Fruit fly (Drosophila melanogaster): ENCODE data around the gene Acp63F.

The Acp63F gene

DNA sequence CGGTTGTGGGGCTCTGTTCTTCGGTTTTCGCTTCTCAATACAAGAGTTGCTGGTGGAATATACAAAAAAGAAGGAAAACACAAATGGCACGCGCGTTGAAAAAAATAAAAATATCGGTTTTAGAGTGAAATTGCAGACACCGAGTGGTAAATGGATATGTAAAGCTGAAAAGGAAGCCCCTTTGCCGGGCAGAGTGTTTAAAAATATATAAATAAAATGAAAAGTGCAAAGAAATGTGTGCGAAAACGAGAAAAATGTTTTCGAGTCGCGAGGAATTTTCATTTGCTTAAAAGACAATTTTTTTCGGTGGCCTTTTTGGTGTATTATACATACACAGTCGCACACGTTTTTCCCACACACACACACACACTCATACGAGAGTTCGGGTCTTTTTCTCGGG is 9.7 kb upstream of the Acp63F start:
- TF ChIP-seq Dif (GFP tag; optimal IDR thresholded peaks at IDR 0.05; ENCODE audit: partially characterized antibody) (no peak), Abd-B (GFP tag; optimal IDR thresholded peaks at IDR 0.05) (no peak), Jra (GFP tag; optimal IDR thresholded peaks at IDR 0.05) (no peak), GATAd (GFP tag; optimal IDR thresholded peaks at IDR 0.05) (no peak), tai (GFP tag; optimal IDR thresholded peaks at IDR 0.05) (no peak), sage (GFP tag; optimal IDR thresholded peaks at IDR 0.05) (no peak), jim (GFP tag; optimal IDR thresholded peaks at IDR 0.05) (no peak), Hnf4 (GFP tag; optimal IDR thresholded peaks at IDR 0.05) (no peak), Hr83 (GFP tag; optimal IDR thresholded peaks at IDR 0.05; ENCODE audit: poor library complexity, severe bottlenecking) (no peak), OdsH (GFP tag; optimal IDR thresholded peaks at IDR 0.05) (no peak)

DNA sequence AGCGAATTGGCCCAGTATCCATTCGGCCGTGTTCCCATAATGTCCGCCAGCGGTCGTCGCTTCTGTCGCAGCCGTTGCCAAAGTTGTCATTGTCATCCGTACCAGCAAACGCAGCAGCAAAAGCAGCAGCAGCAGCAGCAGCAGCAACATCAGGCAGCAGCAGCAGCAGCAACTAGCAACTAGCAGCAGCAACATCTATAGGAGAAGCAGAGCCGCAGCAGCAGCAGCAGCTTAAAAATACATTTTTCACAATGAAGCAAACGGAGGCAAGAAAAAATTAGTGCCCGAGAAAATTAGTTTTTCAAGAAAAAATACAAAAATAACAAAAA is 9.3 kb upstream of the Acp63F start:
- peak; percentile 85 for TF ChIP-seq Dfd (GFP tag; optimal IDR thresholded peaks at IDR 0.05)
- no peak for TF ChIP-seq rgr (GFP tag; optimal IDR thresholded peaks at IDR 0.05)

DNA sequence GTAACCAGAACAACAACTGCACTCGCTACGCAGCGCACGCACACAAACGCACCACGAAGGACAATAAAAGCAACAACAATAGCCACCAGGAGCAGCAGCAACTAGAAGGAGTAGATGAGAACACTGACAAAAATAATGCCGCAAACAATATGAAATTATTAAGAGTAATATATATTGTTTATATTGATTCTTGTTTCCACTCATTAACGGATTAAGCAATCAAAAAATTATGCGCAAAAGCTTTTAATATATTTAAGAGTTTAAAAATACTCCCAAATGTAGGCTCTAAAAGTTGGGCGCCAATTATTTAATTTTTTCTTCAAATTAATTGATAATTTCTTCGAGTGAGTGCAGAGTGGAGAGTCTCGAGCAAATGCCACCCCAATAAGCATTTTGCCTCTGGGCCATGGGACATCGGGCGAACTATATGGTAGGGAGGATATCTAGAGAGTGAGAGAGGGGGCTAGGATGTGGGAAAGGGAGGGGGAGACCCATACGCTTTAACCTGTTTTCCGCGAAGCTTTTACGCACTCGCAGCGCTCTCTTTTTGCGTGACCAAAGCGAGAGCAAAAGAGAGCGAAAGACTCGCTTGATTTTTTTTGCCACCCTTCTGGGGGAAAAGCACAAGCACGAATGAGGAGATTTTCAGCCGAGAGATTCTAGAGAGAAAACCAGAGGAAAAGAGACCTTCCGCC is 8.8 kb upstream of the Acp63F start, which contains the start of gene Rdh:
TSS of gene Rdh (plus strand) at position 660 of the 695 bp plus-strand sequence.
- no peak for TF ChIP-seq Abd-B (GFP tag; optimal IDR thresholded peaks at IDR 0.05)
- no peak for TF ChIP-seq N (GFP tag; optimal IDR thresholded peaks at IDR 0.05)
- TF ChIP-seq GATAd (GFP tag; optimal IDR thresholded peaks at IDR 0.05), result no peak
- peak; percentile 45 for TF ChIP-seq sv (GFP tag; optimal IDR thresholded peaks at IDR 0.05)
- TF ChIP-seq Dfd (GFP tag; optimal IDR thresholded peaks at IDR 0.05), result peak; percentile 13
- peak; percentile 51 for TF ChIP-seq fru (GFP tag; optimal IDR thresholded peaks at IDR 0.05)
- TF ChIP-seq Myc (optimal IDR thresholded peaks at IDR 0.05), result no peak
- TF ChIP-seq dsf (GFP tag; optimal IDR thresholded peaks at IDR 0.05; ENCODE audit: borderline replicate concordance), result no peak
- no peak for TF ChIP-seq jim (GFP tag; optimal IDR thresholded peaks at IDR 0.05)
- TF ChIP-seq CG32264 (GFP tag; optimal IDR thresholded peaks at IDR 0.05), result no peak
- TF ChIP-seq Hnf4 (GFP tag; optimal IDR thresholded peaks at IDR 0.05), result no peak
- TF ChIP-seq dl (GFP tag; optimal IDR thresholded peaks at IDR 0.05; ENCODE audit: insufficient read depth in 1 of 2, partially characterized antibody in 2 of 2), result peak in 1 of 2 experiments; percentile 56
- no peak for TF ChIP-seq Hr78 (GFP tag; optimal IDR thresholded peaks at IDR 0.05)
- peak; percentile 48 for TF ChIP-seq psq (GFP tag; optimal IDR thresholded peaks at IDR 0.05)
- no peak for TF ChIP-seq Vsx2 (GFP tag; optimal IDR thresholded peaks at IDR 0.05; ENCODE audit: partially characterized antibody)
- peak; percentile 32 for TF ChIP-seq Dif (GFP tag; optimal IDR thresholded peaks at IDR 0.05; ENCODE audit: partially characterized antibody)
- TF ChIP-seq tai (GFP tag; optimal IDR thresholded peaks at IDR 0.05), result no peak
- TF ChIP-seq brk (GFP tag; optimal IDR thresholded peaks at IDR 0.05), result peak; percentile 24
- peak in 1 of 2 experiments; percentile 51 for TF ChIP-seq foxo (GFP tag; optimal IDR thresholded peaks at IDR 0.05)
- no peak for TF ChIP-seq Jra (GFP tag; optimal IDR thresholded peaks at IDR 0.05)
- TF ChIP-seq sage (GFP tag; optimal IDR thresholded peaks at IDR 0.05), result no peak
- TF ChIP-seq ey (GFP tag; optimal IDR thresholded peaks at IDR 0.05), result peak; percentile 38
- peak; percentile 32 for TF ChIP-seq HLH106 (tag; optimal IDR thresholded peaks at IDR 0.05)
- no peak for TF ChIP-seq Hr83 (GFP tag; optimal IDR thresholded peaks at IDR 0.05; ENCODE audit: poor library complexity, severe bottlenecking)
- no peak for TF ChIP-seq Rel (GFP tag; optimal IDR thresholded peaks at IDR 0.05)
- no peak for TF ChIP-seq Rel (tag; optimal IDR thresholded peaks at IDR 0.05)
- TF ChIP-seq Mio (GFP tag; optimal IDR thresholded peaks at IDR 0.05), result no peak
- TF ChIP-seq h (GFP tag; optimal IDR thresholded peaks at IDR 0.05), result peak; percentile 50
- TF ChIP-seq CG9705 (GFP tag; optimal IDR thresholded peaks at IDR 0.05), result no peak
- no peak for TF ChIP-seq CrebA (GFP tag; optimal IDR thresholded peaks at IDR 0.05; ENCODE audit: borderline replicate concordance)
- TF ChIP-seq OdsH (GFP tag; optimal IDR thresholded peaks at IDR 0.05), result peak; percentile 68
- TF ChIP-seq br (GFP tag; optimal IDR thresholded peaks at IDR 0.05), result peak; percentile 9
- no peak for TF ChIP-seq woc (GFP tag; optimal IDR thresholded peaks at IDR 0.05)
- peak; percentile 40 for TF ChIP-seq Sp1 (GFP tag; optimal IDR thresholded peaks at IDR 0.05)
- no peak for TF ChIP-seq lola (GFP tag; optimal IDR thresholded peaks at IDR 0.05)
- peak; percentile 15 for TF ChIP-seq dmrt93B (GFP tag; optimal IDR thresholded peaks at IDR 0.05)
- no peak for TF ChIP-seq usp (GFP tag; optimal IDR thresholded peaks at IDR 0.05)
- TF ChIP-seq pan (optimal IDR thresholded peaks at IDR 0.05), result no peak
- TF ChIP-seq rgr (GFP tag; optimal IDR thresholded peaks at IDR 0.05), result peak; percentile 54
